Fruit fly (Drosophila melanogaster) whole organism, embryonic: ENCODE results near the gene Kaz-m1.

ENCODE experiments used
- BEAF-32 ChIP-seq: fragments of 200-800 bp; sonication (Bioruptor generic); optimal IDR thresholded peaks from 3 replicates; lab custom pipeline; 2017; ENCODE audit warnings: missing biosample characterization, missing genetic modification characterization, mild to moderate bottlenecking, moderate library complexity, missing genetic modification reagents
- BtbVII ChIP-seq: fragments of 200-800 bp; sonication (Bioruptor generic); optimal IDR thresholded peaks from 3 replicates; lab custom pipeline; 2017; ENCODE audit warnings: missing biosample characterization, mild to moderate bottlenecking, missing genetic modification characterization
- CG10565 ChIP-seq: fragments of 200-800 bp; sonication (Bioruptor generic); optimal IDR thresholded peaks from 3 replicates; lab custom pipeline; 2016; ENCODE audit warnings: missing biosample characterization, mild to moderate bottlenecking, missing genetic modification characterization
- CG16779 ChIP-seq: fragments of 200-800 bp; sonication (Bioruptor generic); IDR thresholded peaks from 2 replicates; pipeline ENCODE4 v1.3.6; 2022; ENCODE audit warnings: missing biosample characterization, missing genetic modification characterization
- CG16813 ChIP-seq: fragments of 200-800 bp; sonication (Bioruptor generic); IDR thresholded peaks from 3 replicates; pipeline ENCODE4 v1.3.6; 2022; ENCODE audit warnings: missing biosample characterization, missing genetic modification characterization; ENCODE audit not compliant: partially characterized antibody
- CG18764 ChIP-seq: fragments of 200-800 bp; sonication (Bioruptor generic); optimal IDR thresholded peaks from 3 replicates; lab custom pipeline; 2016; ENCODE audit warnings: missing biosample characterization, missing genetic modification characterization
- CG3163 ChIP-seq: fragments of 200-800 bp; sonication (Bioruptor generic); optimal IDR thresholded peaks from 3 replicates; lab custom pipeline; 2016; ENCODE audit warnings: missing biosample characterization, missing genetic modification characterization
- CG3407 ChIP-seq: fragments of 200-800 bp; sonication (Bioruptor generic); optimal IDR thresholded peaks from 2 replicates; lab custom pipeline; 2018; ENCODE audit warnings: missing biosample characterization, mild to moderate bottlenecking, missing genetic modification characterization
- CG8290 ChIP-seq, 3 experiments: fragments of 200-800 bp; sonication (Bioruptor generic); optimal IDR thresholded peaks; 2 replicates each; lab custom pipeline; 2016 to 2019; ENCODE audit warnings: missing biosample characterization in 3 of 3, missing genetic modification characterization in 3 of 3, mild to moderate bottlenecking in 2 of 3, moderate library complexity in 1 of 3
- CG8765 ChIP-seq: fragments of 200-800 bp; sonication (Bioruptor generic); IDR thresholded peaks from 2 replicates; pipeline ENCODE4 v1.3.6; 2022; ENCODE audit warnings: missing biosample characterization, missing genetic modification characterization
- CG8944 ChIP-seq: fragments of 200-800 bp; sonication (Bioruptor generic); optimal IDR thresholded peaks from 3 replicates; lab custom pipeline; 2016; ENCODE audit warnings: missing biosample characterization, missing genetic modification characterization
- CG9215 ChIP-seq: fragments of 200-800 bp; sonication (Bioruptor generic); IDR thresholded peaks from 2 replicates; pipeline ENCODE4 v1.3.6; 2022; ENCODE audit warnings: missing biosample characterization, missing genetic modification characterization
- CG9727 ChIP-seq: fragments of 200-800 bp; sonication (Bioruptor generic); optimal IDR thresholded peaks from 3 replicates; lab custom pipeline; 2017; ENCODE audit warnings: missing biosample characterization, mild to moderate bottlenecking, missing genetic modification characterization
- CG9932 ChIP-seq: fragments of 200-800 bp; sonication (Bioruptor generic); IDR thresholded peaks from 2 replicates; pipeline ENCODE4 v1.3.6; 2022; ENCODE audit warnings: missing biosample characterization, missing genetic modification characterization
- Chrac-16 ChIP-seq: fragments of 200-800 bp; sonication (Bioruptor generic); optimal IDR thresholded peaks from 3 replicates; lab custom pipeline; 2016; ENCODE audit warnings: missing biosample characterization, missing genetic modification characterization
- CkIIα-i1 ChIP-seq: fragments of 200-800 bp; sonication (Bioruptor generic); IDR thresholded peaks from 2 replicates; pipeline ENCODE4 v1.3.6; 2022; ENCODE audit warnings: missing biosample characterization, missing genetic modification characterization
- D ChIP-seq, 2 experiments: fragments of 200-800 bp in 1 of 2; fragments of >200 bp in 1 of 2; sonication (Bioruptor generic) in 1 of 2; optimal IDR thresholded peaks; 2 replicates in 1 of 2; 3 replicates in 1 of 2; lab custom pipeline; 2017; ENCODE audit warnings: mild to moderate bottlenecking in 1 of 2, missing biosample characterization in 1 of 2, missing genetic modification characterization in 1 of 2, missing genetic modification reagents in 1 of 2
- D19A ChIP-seq: fragments of 200-800 bp; optimal IDR thresholded peaks from 3 replicates; lab custom pipeline; 2019; ENCODE audit warnings: missing biosample characterization, mild to moderate bottlenecking, missing genetic modification characterization, moderate library complexity
- Dfd ChIP-seq, 2 experiments: fragments of >200 bp; optimal IDR thresholded peaks; 2 replicates each; lab custom pipeline; 2017; ENCODE audit warnings: missing biosample characterization in 2 of 2, missing genetic modification characterization in 2 of 2
- Doc2 ChIP-seq: fragments of 200-800 bp; sonication (Bioruptor generic); IDR thresholded peaks from 2 replicates; pipeline ENCODE4 v1.3.6; 2022; ENCODE audit warnings: missing biosample characterization, missing genetic modification characterization
- H15 ChIP-seq: fragments of 200-800 bp; sonication (Bioruptor generic); IDR thresholded peaks from 3 replicates; pipeline ENCODE4 v1.3.6; 2022; ENCODE audit warnings: missing biosample characterization, missing genetic modification characterization
- HmgD ChIP-seq: fragments of 200-800 bp; sonication (Bioruptor generic); optimal IDR thresholded peaks from 3 replicates; lab custom pipeline; 2016; ENCODE audit warnings: missing biosample characterization, missing genetic modification characterization
- Hr39 ChIP-seq: fragments of >200 bp; optimal IDR thresholded peaks from 2 replicates; lab custom pipeline; 2017
- Hsf ChIP-seq: fragments of 200-800 bp; sonication (Bioruptor generic); optimal IDR thresholded peaks from 3 replicates; lab custom pipeline; 2016; ENCODE audit warnings: missing biosample characterization, missing genetic modification characterization
- Max ChIP-seq: fragments of 200-800 bp; sonication (Bioruptor generic); optimal IDR thresholded peaks from 2 replicates; lab custom pipeline; 2016; ENCODE audit warnings: missing biosample characterization, mild to moderate bottlenecking, missing genetic modification characterization
- Mes4 ChIP-seq: fragments of 200-800 bp; sonication (Bioruptor generic); optimal IDR thresholded peaks from 2 replicates; lab custom pipeline; 2016; ENCODE audit warnings: missing biosample characterization, missing genetic modification characterization
- NC2β ChIP-seq: fragments of 200-800 bp; sonication (Bioruptor generic); optimal IDR thresholded peaks from 2 replicates; lab custom pipeline; 2016; ENCODE audit warnings: missing biosample characterization, missing genetic modification characterization
- NFAT ChIP-seq: fragments of 200-800 bp; sonication (Bioruptor generic); IDR thresholded peaks from 2 replicates; pipeline ENCODE4 v1.3.6; 2022; ENCODE audit warnings: missing biosample characterization, missing genetic modification characterization
- Nf-YA ChIP-seq: fragments of 200-800 bp; sonication (Bioruptor generic); IDR thresholded peaks from 2 replicates; pipeline ENCODE4 v1.3.6; 2022; ENCODE audit warnings: missing biosample characterization, missing genetic modification characterization
- Optix ChIP-seq: fragments of 200-800 bp; sonication (Bioruptor generic); IDR thresholded peaks from 3 replicates; pipeline ENCODE4 v1.3.6; 2022; ENCODE audit warnings: missing biosample characterization, missing genetic modification characterization
- Scr ChIP-seq: fragments of 200-800 bp; sonication (Bioruptor generic); IDR thresholded peaks from 2 replicates; pipeline ENCODE4 v1.3.6; 2022; ENCODE audit warnings: missing biosample characterization, missing genetic modification characterization; ENCODE audit not compliant: partially characterized antibody
- Sox100B ChIP-seq: fragments of 200-800 bp; sonication (Bioruptor generic); optimal IDR thresholded peaks from 3 replicates; lab custom pipeline; 2018; ENCODE audit warnings: missing biosample characterization, mild to moderate bottlenecking, missing genetic modification characterization
- Sox102F ChIP-seq: fragments of 200-800 bp; sonication (Bioruptor generic); optimal IDR thresholded peaks from 2 replicates; lab custom pipeline; 2018; ENCODE audit warnings: missing biosample characterization, mild to moderate bottlenecking, missing genetic modification characterization, moderate library complexity
- Spps ChIP-seq: fragments of 200-800 bp; sonication (Bioruptor generic); optimal IDR thresholded peaks from 2 replicates; lab custom pipeline; 2018; ENCODE audit warnings: missing biosample characterization, mild to moderate bottlenecking, missing genetic modification characterization
- ato ChIP-seq: fragments of 200-800 bp; sonication (Bioruptor generic); IDR thresholded peaks from 2 replicates; pipeline ENCODE4 v1.3.6; 2022; ENCODE audit warnings: missing biosample characterization, missing genetic modification characterization; ENCODE audit not compliant: partially characterized antibody
- caup ChIP-seq: fragments of 200-800 bp; sonication (Bioruptor generic); optimal IDR thresholded peaks from 3 replicates; lab custom pipeline; 2017; ENCODE audit warnings: missing biosample characterization, mild to moderate bottlenecking, missing genetic modification characterization, moderate library complexity; ENCODE audit not compliant: severe bottlenecking
- chinmo ChIP-seq: fragments of 200-800 bp; sonication (Bioruptor generic); IDR thresholded peaks from 4 replicates; pipeline ENCODE4 v1.3.6; 2022; ENCODE audit warnings: missing biosample characterization, missing genetic modification characterization; ENCODE audit not compliant: partially characterized antibody
- chm ChIP-seq: fragments of 200-800 bp; sonication (Bioruptor generic); IDR thresholded peaks from 2 replicates; pipeline ENCODE4 v1.3.6; 2022; ENCODE audit warnings: missing biosample characterization, missing genetic modification characterization
- ems ChIP-seq: fragments of 200-800 bp; sonication (Bioruptor generic); optimal IDR thresholded peaks from 3 replicates; lab custom pipeline; 2016; ENCODE audit warnings: missing biosample characterization, missing genetic modification characterization
- esg ChIP-seq: fragments of 200-800 bp; sonication (Bioruptor generic); conservative IDR thresholded peaks from 2 replicates; pipeline ENCODE4 v1.3.6; 2022; ENCODE audit warnings: missing biosample characterization, missing genetic modification characterization
- fd96Cb ChIP-seq: fragments of 200-800 bp; sonication (Bioruptor generic); optimal IDR thresholded peaks from 2 replicates; lab custom pipeline; 2018; ENCODE audit warnings: missing biosample characterization, mild to moderate bottlenecking, missing genetic modification characterization, moderate library complexity
- gcm ChIP-seq: fragments of 200-800 bp; sonication (Bioruptor generic); optimal IDR thresholded peaks from 2 replicates; lab custom pipeline; 2019; ENCODE audit warnings: missing biosample characterization, mild to moderate bottlenecking, missing genetic modification characterization, moderate library complexity
- mirr ChIP-seq: fragments of 200-800 bp; sonication (Bioruptor generic); optimal IDR thresholded peaks from 3 replicates; lab custom pipeline; 2018; ENCODE audit warnings: missing biosample characterization, mild to moderate bottlenecking, missing genetic modification characterization
- nerfin-2 ChIP-seq: fragments of 200-800 bp; sonication (Bioruptor generic); IDR thresholded peaks from 2 replicates; pipeline ENCODE4 v1.3.6; 2022; ENCODE audit warnings: missing biosample characterization, missing genetic modification characterization; ENCODE audit not compliant: partially characterized antibody
- pnt ChIP-seq: fragments of 200-800 bp; sonication (Bioruptor generic); optimal IDR thresholded peaks from 3 replicates; lab custom pipeline; 2016; ENCODE audit warnings: missing biosample characterization, missing genetic modification characterization
- repo ChIP-seq: fragments of 200-800 bp; sonication (Bioruptor generic); optimal IDR thresholded peaks from 2 replicates; lab custom pipeline; 2016; ENCODE audit warnings: missing biosample characterization, missing genetic modification characterization
- sima ChIP-seq: fragments of 200-800 bp; sonication (Bioruptor generic); optimal IDR thresholded peaks from 2 replicates; lab custom pipeline; 2016; ENCODE audit warnings: missing biosample characterization, missing genetic modification characterization
- trh ChIP-seq: fragments of 200-800 bp; sonication (Bioruptor generic); optimal IDR thresholded peaks from 2 replicates; lab custom pipeline; 2016; ENCODE audit warnings: missing biosample characterization, missing genetic modification characterization
- tup ChIP-seq: fragments of 200-800 bp; sonication (Bioruptor generic); optimal IDR thresholded peaks from 2 replicates; lab custom pipeline; 2016; ENCODE audit warnings: missing biosample characterization, mild to moderate bottlenecking, missing genetic modification characterization, moderate library complexity

Kaz-m1 gene

DNA sequence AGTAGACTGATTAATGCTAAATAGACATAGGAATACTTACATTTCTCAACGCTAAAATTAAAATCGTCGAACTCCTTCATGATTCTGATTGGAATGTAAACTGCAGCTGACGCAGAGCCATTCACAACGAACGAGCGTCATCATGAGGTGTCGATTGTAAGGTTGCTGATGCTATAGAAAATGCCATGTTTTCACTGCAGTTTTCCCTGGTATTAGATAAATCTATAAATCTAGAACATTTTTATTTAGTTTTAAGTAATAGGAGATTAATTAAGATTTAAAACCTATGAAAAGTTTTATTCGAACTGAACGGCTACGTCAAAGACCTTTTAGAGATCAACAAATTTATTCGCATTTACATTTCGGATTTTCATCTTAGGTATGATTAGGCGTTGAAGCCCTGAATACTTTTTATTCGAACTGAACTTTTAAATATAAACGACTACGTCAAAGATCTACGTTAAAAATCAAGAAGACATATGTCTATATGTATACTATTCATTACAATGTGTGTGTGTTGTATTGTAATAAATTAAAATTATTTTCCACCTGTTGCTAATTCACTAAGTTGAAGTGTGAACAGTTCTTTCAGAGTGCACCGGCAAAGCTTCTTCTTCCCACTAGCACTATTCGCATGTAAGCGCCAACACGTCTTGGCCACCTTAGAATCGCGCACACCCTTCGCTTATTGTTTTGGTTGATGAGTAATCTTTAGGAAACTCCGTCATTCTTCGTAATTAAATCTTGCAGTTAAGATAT is 37.8 kb downstream of the Kaz-m1 start, which contains the start of the genes Exo84 and Vps2 (continued):
- TF ChIP-seq CG9215 (GFP tag; lab: Robert Waterston, UW) (peak; percentile 67), Nf-YA (no peak), D19A (tag; lab: Kevin White, UChicago) (no peak), CG16813 (GFP tag; lab: Robert Waterston, UW) (no peak), CG8765 (no peak), Hsf (peak; percentile 56), chm (GFP tag; lab: Robert Waterston, UW) (no peak), ato (GFP tag; lab: Robert Waterston, UW) (no peak), nerfin-2 (GFP tag; lab: Robert Waterston, UW) (no peak), tup (GFP tag; lab: Kevin White, UChicago) (no peak), CG8290 (GFP tag; optimal IDR thresholded peaks at IDR 0.05; lab: Kevin White, UChicago) (no peak), CG8290 (tag; optimal IDR thresholded peaks at IDR 0.05; lab: Kevin White, UChicago) (peak in 1 of 2 experiments; percentile 14), CkIIα-i1 (no peak), CG10565 (GFP tag; lab: Kevin White, UChicago) (no peak), Hr39 (lab: Kevin White, UChicago) (no peak), fd96Cb (tag; lab: Kevin White, UChicago) (peak; percentile 9), Optix (GFP tag; lab: Robert Waterston, UW) (no peak), HmgD (GFP tag; lab: Kevin White, UChicago) (no peak), pnt (GFP tag; lab: Kevin White, UChicago) (peak; percentile 53), D (optimal IDR thresholded peaks at IDR 0.05; lab: Kevin White, UChicago) (no peak), D (GFP tag; optimal IDR thresholded peaks at IDR 0.05; lab: Kevin White, UChicago) (peak; percentile 17), caup (no peak), repo (GFP tag; lab: Kevin White, UChicago) (no peak), Doc2 (GFP tag; lab: Robert Waterston, UW) (no peak), mirr (no peak), Spps (tag; lab: Kevin White, UChicago) (no peak), chinmo (GFP tag; lab: Robert Waterston, UW) (peak; percentile 66; the same call in 1 of the 4 replicates), esg (GFP tag; lab: Robert Waterston, UW) (peak; percentile 48), NC2β (no peak), CG16779 (no peak), CG3163 (GFP tag; lab: Kevin White, UChicago) (no peak), Chrac-16 (peak; percentile 38), CG18764 (no peak), Scr (GFP tag; lab: Robert Waterston, UW) (no peak), Max (peak; percentile 49), ems (GFP tag; lab: Kevin White, UChicago) (peak; percentile 1), trh (GFP tag; lab: Kevin White, UChicago) (no peak), Sox102F (no peak), NFAT (GFP tag; lab: Robert Waterston, UW) (peak; percentile 26; the same call in 1 of the 2 replicates), CG8944 (GFP tag; lab: Kevin White, UChicago) (no peak), gcm (GFP tag; lab: Kevin White, UChicago) (no peak), Mes4 (GFP tag; lab: Kevin White, UChicago) (no peak), CG9727 (GFP tag; lab: Kevin White, UChicago) (peak; percentile 66), Sox100B (GFP tag; lab: Kevin White, UChicago) (no peak), CG9932 (GFP tag; lab: Robert Waterston, UW) (peak; percentile 64), H15 (GFP tag; lab: Robert Waterston, UW) (no peak), BEAF-32 (peak; percentile 17), Dfd (GFP tag; optimal IDR thresholded peaks at IDR 0.05; lab: Kevin White, UChicago) (no peak), BtbVII (GFP tag; lab: Kevin White, UChicago) (no peak), sima (GFP tag; lab: Kevin White, UChicago) (no peak), CG3407 (no peak)
